Worm (Caenorhabditis elegans): ENCODE measurements around the gene K12B6.9.

DNA sequence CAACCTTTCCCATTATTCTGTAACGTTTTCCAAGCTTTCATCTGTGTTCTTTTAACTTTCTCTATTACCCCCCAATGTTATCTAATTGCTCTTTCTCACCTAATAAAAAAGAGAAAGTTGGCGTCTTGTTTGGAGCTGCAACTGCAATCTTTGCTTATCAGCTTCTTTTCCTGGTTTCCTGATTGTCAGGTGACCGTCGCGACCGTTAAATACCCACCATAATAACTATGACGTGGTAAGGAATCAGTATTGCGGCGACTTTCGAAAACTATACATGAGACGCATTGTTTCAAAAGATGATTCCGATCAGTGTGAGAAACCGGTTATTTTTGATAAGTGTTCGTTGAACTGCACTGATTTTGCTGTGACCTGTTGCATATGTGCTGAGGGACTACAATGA lies 17.3 kb downstream of the K12B6.9 start:
- TF ChIP-seq let-526 (GFP tag; IDR thresholded peaks at IDR 0.05) (no peak), ztf-18 (tag; optimal IDR thresholded peaks at IDR 0.05) (no peak), ccch-3 (GFP tag; optimal IDR thresholded peaks at IDR 0.05) (no peak), repo-1 (tag; optimal IDR thresholded peaks at IDR 0.05) (no peak), Y95B8A.8 (GFP tag; IDR thresholded peaks at IDR 0.05) (no peak), lsy-27 (tag; optimal IDR thresholded peaks at IDR 0.05; ENCODE audit: borderline replicate concordance, insufficient read depth) (no peak), dpl-1 (GFP tag; optimal IDR thresholded peaks at IDR 0.05) (no peak), attf-5 (GFP tag; optimal IDR thresholded peaks at IDR 0.05) (no peak), rpc-1 (optimal IDR thresholded peaks at IDR 0.05) (no peak), rpc-1 (tag; optimal IDR thresholded peaks at IDR 0.05) (no peak), ekl-4 (GFP tag; IDR thresholded peaks at IDR 0.05) (no peak), chd-7 (tag; optimal IDR thresholded peaks at IDR 0.05) (no peak), unc-130 (GFP tag; optimal IDR thresholded peaks at IDR 0.05) (no peak)
